Worm (Caenorhabditis elegans) whole organism, L2 larva: ENCODE data around the gene tub-1.

Source experiments
- C34F6.9 ChIP-seq: fragments of 150-350 bp; optimal IDR thresholded peaks from 2 replicates; lab custom pipeline; 2014; ENCODE audit warnings: missing biosample characterization, missing genetic modification characterization
- F13H6.1 ChIP-seq: sonication (generic microtip); optimal IDR thresholded peaks from 2 replicates; lab custom pipeline; 2016; ENCODE audit warnings: missing genetic modification characterization, missing compliant biosample characterization
- ZK546.5 ChIP-seq: sonication (generic microtip); optimal IDR thresholded peaks from 2 replicates; lab custom pipeline; 2017; ENCODE audit warnings: missing biosample characterization, missing genetic modification characterization
- alr-1 ChIP-seq: fragments of 150-350 bp; optimal IDR thresholded peaks from 2 replicates; lab custom pipeline; 2014; ENCODE audit warnings: missing biosample characterization, missing genetic modification characterization
- aly-2 ChIP-seq: fragments of 150-350 bp; optimal IDR thresholded peaks from 2 replicates; lab custom pipeline; 2014; ENCODE audit warnings: missing biosample characterization, missing genetic modification characterization
- ama-1 ChIP-seq: fragments of 150-350 bp; optimal IDR thresholded peaks from 2 replicates; lab custom pipeline; 2018; ENCODE audit warnings: inconsistent platforms
- blmp-1 ChIP-seq: sonication (generic microtip); optimal IDR thresholded peaks from 2 replicates; lab custom pipeline; 2017; ENCODE audit warnings: missing genetic modification characterization, mild to moderate bottlenecking, missing compliant biosample characterization, antibody characterized with exemption, moderate library complexity; ENCODE audit not compliant: insufficient read depth
- ceh-82 ChIP-seq: fragments of 150-350 bp; optimal IDR thresholded peaks from 2 replicates; lab custom pipeline; 2014; ENCODE audit warnings: missing biosample characterization, missing genetic modification characterization
- crh-2 ChIP-seq: sonication (generic microtip); optimal IDR thresholded peaks from 2 replicates; lab custom pipeline; 2017; ENCODE audit warnings: missing biosample characterization, missing genetic modification characterization
- dmd-4 ChIP-seq: sonication (generic microtip); optimal IDR thresholded peaks from 2 replicates; lab custom pipeline; 2017; ENCODE audit warnings: missing biosample characterization, missing genetic modification characterization
- elt-3 ChIP-seq: sonication (generic microtip); optimal IDR thresholded peaks from 2 replicates; lab custom pipeline; 2017; ENCODE audit warnings: missing biosample characterization, missing genetic modification characterization
- fos-1 ChIP-seq: fragments of 150-350 bp; optimal IDR thresholded peaks from 2 replicates; lab custom pipeline; 2014; ENCODE audit warnings: missing biosample characterization, missing genetic modification characterization
- gmeb-1 ChIP-seq: fragments of 150-350 bp; optimal IDR thresholded peaks from 2 replicates; lab custom pipeline; 2014; ENCODE audit warnings: missing biosample characterization, missing genetic modification characterization
- lin-11 ChIP-seq: fragments of 150-350 bp; sonication (generic microtip); optimal IDR thresholded peaks from 2 replicates; lab custom pipeline; 2014; ENCODE audit warnings: missing biosample characterization, missing genetic modification characterization, inconsistent platforms, mixed read lengths
- lin-39 ChIP-seq: fragments of 150-350 bp; optimal IDR thresholded peaks from 2 replicates; lab custom pipeline; 2014; ENCODE audit warnings: missing biosample characterization, missing genetic modification reagents, missing genetic modification characterization
- lsy-2 ChIP-seq, 2 experiments: fragments of 150-350 bp in 1 of 2; sonication (generic microtip) in 1 of 2; optimal IDR thresholded peaks; 2 replicates each; lab custom pipeline; 2014 to 2017; ENCODE audit warnings: missing biosample characterization in 2 of 2, missing genetic modification characterization in 2 of 2
- mab-5 ChIP-seq: fragments of 150-350 bp; optimal IDR thresholded peaks from 2 replicates; lab custom pipeline; 2014; ENCODE audit warnings: missing biosample characterization, missing genetic modification characterization
- nhr-10 ChIP-seq: sonication (generic microtip); optimal IDR thresholded peaks from 2 replicates; lab custom pipeline; 2017; ENCODE audit warnings: missing biosample characterization, missing genetic modification characterization
- nhr-11 ChIP-seq: fragments of 150-350 bp; optimal IDR thresholded peaks from 2 replicates; lab custom pipeline; 2014; ENCODE audit warnings: missing biosample characterization, missing genetic modification characterization
- nhr-12 ChIP-seq: fragments of 150-350 bp; optimal IDR thresholded peaks from 2 replicates; lab custom pipeline; 2014; ENCODE audit warnings: missing biosample characterization, missing genetic modification characterization
- nhr-129 ChIP-seq: fragments of 150-350 bp; optimal IDR thresholded peaks from 2 replicates; lab custom pipeline; 2014; ENCODE audit warnings: missing biosample characterization, missing genetic modification characterization
- nhr-21 ChIP-seq: fragments of 150-350 bp; optimal IDR thresholded peaks from 2 replicates; lab custom pipeline; 2014; ENCODE audit warnings: missing biosample characterization, missing genetic modification characterization
- nhr-6 ChIP-seq: fragments of 150-350 bp; optimal IDR thresholded peaks from 2 replicates; lab custom pipeline; 2014; ENCODE audit warnings: missing biosample characterization, missing genetic modification characterization
- nhr-77 ChIP-seq: fragments of 150-350 bp; optimal IDR thresholded peaks from 2 replicates; lab custom pipeline; 2014; ENCODE audit warnings: missing biosample characterization, missing genetic modification characterization
- peb-1 ChIP-seq: fragments of 150-350 bp; optimal IDR thresholded peaks from 2 replicates; lab custom pipeline; 2014; ENCODE audit warnings: missing biosample characterization, missing genetic modification characterization
- skn-1 ChIP-seq: sonication (generic microtip); optimal IDR thresholded peaks from 2 replicates; lab custom pipeline; 2017; ENCODE audit warnings: missing biosample characterization, missing genetic modification characterization
- sma-9 ChIP-seq, 2 experiments: fragments of 150-350 bp in 1 of 2; sonication (generic microtip) in 1 of 2; optimal IDR thresholded peaks; 2 replicates each; lab custom pipeline; 2014 to 2016; ENCODE audit warnings: missing genetic modification characterization in 2 of 2, mild to moderate bottlenecking in 1 of 2, missing biosample characterization in 1 of 2, missing compliant biosample characterization in 1 of 2, missing genetic modification reagents in 1 of 2, moderate library complexity in 1 of 2
- snpc-4 ChIP-seq: fragments of 150-350 bp; optimal IDR thresholded peaks from 2 replicates; lab custom pipeline; 2014; ENCODE audit warnings: missing biosample characterization, missing genetic modification characterization
- unc-55 ChIP-seq: fragments of 150-350 bp; sonication (generic microtip); optimal IDR thresholded peaks from 3 replicates; lab custom pipeline; 2014; ENCODE audit warnings: missing biosample characterization, missing genetic modification reagents, missing genetic modification characterization
- ztf-1 ChIP-seq: fragments of 200-800 bp; sonication (Bioruptor generic); conservative IDR thresholded peaks from 2 replicates; pipeline ENCODE4 v1.3.6; 2022; ENCODE audit warnings: missing genetic modification characterization, missing compliant biosample characterization
- ztf-11 ChIP-seq: sonication (generic microtip); optimal IDR thresholded peaks from 2 replicates; lab custom pipeline; 2017; ENCODE audit warnings: missing biosample characterization, missing genetic modification characterization
- ztf-4 ChIP-seq: fragments of 150-350 bp; optimal IDR thresholded peaks from 2 replicates; lab custom pipeline; 2014; ENCODE audit warnings: missing biosample characterization, missing genetic modification characterization

Gene tub-1

ce11 chrII:8169283-8169682, 12.5 kb upstream of the tub-1 start, which contains the start of gene T05C12.15:
Gene T05C12.15, plus strand, starts transcription at chrII:8169583.
- TF ChIP-seq C34F6.9 (tag; lab: Kevin White, UChicago) = no peak
- TF ChIP-seq nhr-21 (tag; lab: Kevin White, UChicago) = no peak
- no peak for TF ChIP-seq crh-2 (tag; lab: Kevin White, UChicago)
- TF ChIP-seq unc-55 (GFP tag; lab: Kevin White, UChicago) = no peak
- TF ChIP-seq nhr-6 (tag; lab: Kevin White, UChicago) = no peak
- TF ChIP-seq gmeb-1 = no peak
- TF ChIP-seq ztf-1 (GFP tag; lab: Robert Waterston, UW) = no peak
- no peak for TF ChIP-seq aly-2
- no peak for TF ChIP-seq sma-9 (GFP tag; optimal IDR thresholded peaks at IDR 0.05; lab: Kevin White, UChicago)
- no peak for TF ChIP-seq sma-9 (tag; optimal IDR thresholded peaks at IDR 0.05; lab: Kevin White, UChicago)
- no peak for TF ChIP-seq snpc-4
- TF ChIP-seq ZK546.5 = no peak
- TF ChIP-seq ztf-11 = no peak
- no peak for TF ChIP-seq nhr-77 (tag; lab: Kevin White, UChicago)
- no peak for TF ChIP-seq nhr-10 (tag; lab: Kevin White, UChicago)
- no peak for TF ChIP-seq ama-1 (lab: Kevin White, UChicago)
- TF ChIP-seq skn-1 = no peak
- TF ChIP-seq F13H6.1 = no peak

ce11 chrII:8162120-8162648, 5.4 kb upstream of the tub-1 start, which contains the start of the genes emb-27 and rrf-3:
Gene emb-27, minus strand, starts transcription at chrII:8162170.
Gene rrf-3, plus strand, starts transcription at chrII:8162465.
- TF ChIP-seq lsy-2 (tag; optimal IDR thresholded peaks at IDR 0.05; lab: Kevin White, UChicago) = peak; percentile 15 to 78
- peak; percentile 49 for TF ChIP-seq nhr-129
- TF ChIP-seq lin-39 (tag; lab: Kevin White, UChicago) = no peak
- TF ChIP-seq C34F6.9 (tag; lab: Kevin White, UChicago) = peak; percentile 92
- TF ChIP-seq nhr-77 (tag; lab: Kevin White, UChicago) = no peak
- TF ChIP-seq aly-2 = no peak
- no peak for TF ChIP-seq ama-1 (lab: Kevin White, UChicago)
- TF ChIP-seq mab-5 (tag; lab: Kevin White, UChicago) = no peak
- TF ChIP-seq fos-1 (tag; lab: Kevin White, UChicago) = peak; percentile 22
- no peak for TF ChIP-seq peb-1 (tag; lab: Kevin White, UChicago)

ce11 chrII:8160916-8161315, 4.2 kb upstream of the tub-1 start:
- TF ChIP-seq sma-9 (GFP tag; optimal IDR thresholded peaks at IDR 0.05; lab: Kevin White, UChicago) (no peak), sma-9 (tag; optimal IDR thresholded peaks at IDR 0.05; lab: Kevin White, UChicago) (no peak), C34F6.9 (tag; lab: Kevin White, UChicago) (no peak), nhr-11 (tag; lab: Kevin White, UChicago) (no peak), nhr-12 (tag; lab: Kevin White, UChicago) (no peak), alr-1 (tag; lab: Kevin White, UChicago) (no peak), nhr-21 (tag; lab: Kevin White, UChicago) (no peak), ama-1 (lab: Kevin White, UChicago) (no peak), lin-11 (tag; lab: Kevin White, UChicago) (no peak), blmp-1 (no peak), nhr-77 (tag; lab: Kevin White, UChicago) (no peak), lsy-2 (tag; optimal IDR thresholded peaks at IDR 0.05; lab: Kevin White, UChicago) (no peak), ztf-1 (GFP tag; lab: Robert Waterston, UW) (no peak)

- TF ChIP-seq C34F6.9 (tag; lab: Kevin White, UChicago) (peak; percentile 47), lsy-2 (tag; optimal IDR thresholded peaks at IDR 0.05; lab: Kevin White, UChicago) (peak; percentile 19 to 90), crh-2 (tag; lab: Kevin White, UChicago) (peak; percentile 41), fos-1 (tag; lab: Kevin White, UChicago) (peak; percentile 9), blmp-1 (no peak), sma-9 (GFP tag; optimal IDR thresholded peaks at IDR 0.05; lab: Kevin White, UChicago) (peak; percentile 53), sma-9 (tag; optimal IDR thresholded peaks at IDR 0.05; lab: Kevin White, UChicago) (no peak), elt-3 (no peak), lin-11 (tag; lab: Kevin White, UChicago) (peak; percentile 8), nhr-129 (peak; percentile 44), gmeb-1 (peak; percentile 83), nhr-21 (tag; lab: Kevin White, UChicago) (peak; percentile 14), dmd-4 (tag; lab: Kevin White, UChicago) (no peak)
These were observed 1.2 kb upstream of the tub-1 start, which contains the start of gene pch-2 for ce11 chrII:8157991-8158390. Gene pch-2, plus strand, starts transcription at chrII:8158349.

ce11 chrII:8152711-8153325, 3.9 kb downstream of the tub-1 start:
- TF ChIP-seq nhr-10 (tag; lab: Kevin White, UChicago) (no peak), ztf-4 (tag; lab: Kevin White, UChicago) (no peak), gmeb-1 (no peak), nhr-21 (tag; lab: Kevin White, UChicago) (no peak), ceh-82 (no peak), ztf-11 (no peak), blmp-1 (no peak)
